Fruit fly (Drosophila melanogaster) whole organism, embryonic: ENCODE results near the gene CG9171.

Experiments
- Asciz ChIP-seq: fragments of 200-800 bp; sonication (Bioruptor generic); optimal IDR thresholded peaks from 2 replicates; lab custom pipeline; 2017; ENCODE audit warnings: missing biosample characterization, mild to moderate bottlenecking, missing genetic modification characterization, missing genetic modification reagents
- Atf3 ChIP-seq: fragments of 200-800 bp; sonication (Bioruptor generic); optimal IDR thresholded peaks from 3 replicates; lab custom pipeline; 2016; ENCODE audit warnings: missing biosample characterization, missing genetic modification characterization
- Blimp-1 ChIP-seq: fragments of 200-800 bp; sonication (Bioruptor generic); optimal IDR thresholded peaks from 3 replicates; lab custom pipeline; 2018; ENCODE audit warnings: missing biosample characterization, missing genetic modification characterization, mild to moderate bottlenecking, moderate library complexity, missing genetic modification reagents
- CG10267 ChIP-seq: fragments of 200-800 bp; sonication (Bioruptor generic); optimal IDR thresholded peaks from 2 replicates; lab custom pipeline; 2018; ENCODE audit warnings: missing biosample characterization, mild to moderate bottlenecking, missing genetic modification characterization, moderate library complexity
- CG10366 ChIP-seq: fragments of 200-800 bp; sonication (Bioruptor generic); IDR thresholded peaks from 2 replicates; pipeline ENCODE4 v1.3.6; 2022; ENCODE audit warnings: missing biosample characterization, missing genetic modification characterization
- CG11696 ChIP-seq: fragments of 200-800 bp; sonication (Bioruptor generic); IDR thresholded peaks from 2 replicates; pipeline ENCODE4 v1.3.6; 2022; ENCODE audit warnings: missing biosample characterization, missing genetic modification characterization
- CG12391 ChIP-seq: fragments of 200-800 bp; sonication (Bioruptor generic); optimal IDR thresholded peaks from 3 replicates; lab custom pipeline; 2018; ENCODE audit warnings: missing biosample characterization, mild to moderate bottlenecking, missing genetic modification characterization, moderate library complexity
- CG14710 ChIP-seq: fragments of 200-800 bp; sonication (Bioruptor generic); optimal IDR thresholded peaks from 3 replicates; lab custom pipeline; 2019; ENCODE audit warnings: missing biosample characterization, mild to moderate bottlenecking, missing genetic modification characterization, moderate library complexity
- CG17361 ChIP-seq: fragments of 200-800 bp; sonication (Bioruptor generic); IDR thresholded peaks from 3 replicates; pipeline ENCODE4 v1.3.6; 2022; ENCODE audit warnings: missing biosample characterization, missing genetic modification characterization
- CG17385 ChIP-seq: fragments of 200-800 bp; sonication (Bioruptor generic); optimal IDR thresholded peaks from 3 replicates; lab custom pipeline; 2018; ENCODE audit warnings: missing biosample characterization, mild to moderate bottlenecking, missing genetic modification characterization
- CG17568 ChIP-seq: fragments of 200-800 bp; sonication (Bioruptor generic); optimal IDR thresholded peaks from 2 replicates; lab custom pipeline; 2018; ENCODE audit warnings: missing biosample characterization, mild to moderate bottlenecking, missing genetic modification characterization, moderate library complexity
- CG17912 ChIP-seq: fragments of 200-800 bp; sonication (Bioruptor generic); optimal IDR thresholded peaks from 2 replicates; lab custom pipeline; 2018; ENCODE audit warnings: missing biosample characterization, mild to moderate bottlenecking, missing genetic modification characterization
- CG18262 ChIP-seq: fragments of 200-800 bp; optimal IDR thresholded peaks from 3 replicates; lab custom pipeline; 2019; ENCODE audit warnings: missing biosample characterization, mild to moderate bottlenecking, missing genetic modification characterization, moderate library complexity
- CG31441 ChIP-seq: fragments of 200-800 bp; sonication (Bioruptor generic); IDR thresholded peaks from 2 replicates; pipeline ENCODE4 v1.3.6; 2022; ENCODE audit warnings: missing biosample characterization, missing genetic modification characterization
- CG32772 ChIP-seq: fragments of 200-800 bp; sonication (Bioruptor generic); IDR thresholded peaks from 2 replicates; pipeline ENCODE4 v1.3.6; 2022; ENCODE audit warnings: missing biosample characterization, missing genetic modification characterization
- CG4424 ChIP-seq: fragments of 200-800 bp; sonication (Bioruptor generic); optimal IDR thresholded peaks from 3 replicates; lab custom pipeline; 2016; ENCODE audit warnings: missing biosample characterization, missing genetic modification characterization
- CG5180 ChIP-seq: fragments of 200-800 bp; sonication (Bioruptor generic); optimal IDR thresholded peaks from 3 replicates; lab custom pipeline; 2017; ENCODE audit warnings: missing biosample characterization, missing genetic modification characterization, mild to moderate bottlenecking, moderate library complexity, missing genetic modification reagents
- CG6254 ChIP-seq: fragments of 200-800 bp; sonication (Bioruptor generic); optimal IDR thresholded peaks from 3 replicates; lab custom pipeline; 2017; ENCODE audit warnings: mild to moderate bottlenecking, missing biosample characterization, missing genetic modification reagents, missing genetic modification characterization
- CG7556 ChIP-seq: fragments of 200-800 bp; sonication (Bioruptor generic); optimal IDR thresholded peaks from 2 replicates; lab custom pipeline; 2017; ENCODE audit warnings: missing biosample characterization, mild to moderate bottlenecking, missing genetic modification characterization
- CG8388 ChIP-seq: fragments of 200-800 bp; sonication (Bioruptor generic); optimal IDR thresholded peaks from 2 replicates; lab custom pipeline; 2019; ENCODE audit warnings: missing biosample characterization, mild to moderate bottlenecking, missing genetic modification characterization, moderate library complexity
- Dip2 ChIP-seq: fragments of 200-800 bp; sonication (Bioruptor generic); IDR thresholded peaks from 2 replicates; pipeline ENCODE4 v1.3.6; 2022; ENCODE audit warnings: missing biosample characterization, missing genetic modification characterization
- E2f1 ChIP-seq: fragments of 200-800 bp; sonication (Bioruptor generic); IDR thresholded peaks from 2 replicates; pipeline ENCODE4 v1.3.6; 2022; ENCODE audit warnings: missing biosample characterization, missing genetic modification characterization
- Ets65A ChIP-seq: fragments of 200-800 bp; sonication (Bioruptor generic); peaks from one replicate; lab custom pipeline; 2016; ENCODE audit warnings: missing biosample characterization, missing genetic modification characterization
- Fer3 ChIP-seq: fragments of 200-800 bp; sonication (Bioruptor generic); optimal IDR thresholded peaks from 2 replicates; lab custom pipeline; 2018; ENCODE audit warnings: missing biosample characterization, mild to moderate bottlenecking, missing genetic modification characterization, moderate library complexity
- Hr51 ChIP-seq, 2 experiments: fragments of 200-800 bp; sonication (Bioruptor generic); optimal IDR thresholded peaks; 2 replicates in 1 of 2; 3 replicates in 1 of 2; lab custom pipeline; 2016 to 2018; ENCODE audit warnings: missing biosample characterization in 2 of 2, missing genetic modification characterization in 2 of 2, mild to moderate bottlenecking in 1 of 2, moderate library complexity in 1 of 2
- MTF-1 ChIP-seq: fragments of 200-800 bp; sonication (Bioruptor generic); optimal IDR thresholded peaks from 2 replicates; lab custom pipeline; 2018; ENCODE audit warnings: missing biosample characterization, mild to moderate bottlenecking, missing genetic modification characterization, borderline replicate concordance
- NC2α ChIP-seq: fragments of 200-800 bp; sonication (Bioruptor generic); optimal IDR thresholded peaks from 2 replicates; lab custom pipeline; 2016; ENCODE audit warnings: missing biosample characterization, missing genetic modification characterization
- Neu2 ChIP-seq: fragments of 200-800 bp; sonication (Bioruptor generic); optimal IDR thresholded peaks from 3 replicates; lab custom pipeline; 2016; ENCODE audit warnings: missing biosample characterization, missing genetic modification characterization, borderline replicate concordance
- Oaz ChIP-seq: fragments of 200-800 bp; sonication (Bioruptor generic); IDR thresholded peaks from 2 replicates; pipeline ENCODE4 v1.3.6; 2022; ENCODE audit warnings: missing biosample characterization, missing genetic modification characterization
- PHDP ChIP-seq: fragments of 200-800 bp; sonication (Bioruptor generic); optimal IDR thresholded peaks from 3 replicates; lab custom pipeline; 2018; ENCODE audit warnings: missing biosample characterization, mild to moderate bottlenecking, missing genetic modification characterization, moderate library complexity
- Sox100B ChIP-seq: fragments of 200-800 bp; sonication (Bioruptor generic); optimal IDR thresholded peaks from 3 replicates; lab custom pipeline; 2018; ENCODE audit warnings: missing biosample characterization, mild to moderate bottlenecking, missing genetic modification characterization
- Xrp1 ChIP-seq: fragments of 200-800 bp; sonication (Bioruptor generic); IDR thresholded peaks from 2 replicates; pipeline ENCODE4 v1.3.6; 2022; ENCODE audit warnings: missing biosample characterization, missing genetic modification characterization
- cad ChIP-seq: fragments of >200 bp; optimal IDR thresholded peaks from 2 replicates; lab custom pipeline; 2017; ENCODE audit warnings: missing biosample characterization, missing genetic modification characterization
- chm ChIP-seq: fragments of 200-800 bp; sonication (Bioruptor generic); IDR thresholded peaks from 2 replicates; pipeline ENCODE4 v1.3.6; 2022; ENCODE audit warnings: missing biosample characterization, missing genetic modification characterization
- chn ChIP-seq: fragments of 200-800 bp; sonication (Bioruptor generic); optimal IDR thresholded peaks from 2 replicates; lab custom pipeline; 2016; ENCODE audit warnings: missing biosample characterization, missing genetic modification characterization
- dmrt99B ChIP-seq: fragments of 200-800 bp; sonication (Bioruptor generic); optimal IDR thresholded peaks from 2 replicates; lab custom pipeline; 2018; ENCODE audit warnings: missing biosample characterization, mild to moderate bottlenecking, missing genetic modification characterization, moderate library complexity
- fd102C ChIP-seq: fragments of 200-800 bp; sonication (Bioruptor generic); optimal IDR thresholded peaks from 2 replicates; lab custom pipeline; 2018; ENCODE audit warnings: missing biosample characterization, mild to moderate bottlenecking, missing genetic modification characterization, moderate library complexity
- fd96Cb ChIP-seq: fragments of 200-800 bp; sonication (Bioruptor generic); optimal IDR thresholded peaks from 2 replicates; lab custom pipeline; 2018; ENCODE audit warnings: missing biosample characterization, mild to moderate bottlenecking, missing genetic modification characterization, moderate library complexity
- hb ChIP-seq: fragments of 200-800 bp; sonication (Bioruptor generic); IDR thresholded peaks from 3 replicates; pipeline ENCODE4 v1.3.6; 2022; ENCODE audit warnings: missing biosample characterization, missing genetic modification characterization; ENCODE audit not compliant: partially characterized antibody
- her ChIP-seq: fragments of 200-800 bp; sonication (Bioruptor generic); optimal IDR thresholded peaks from 2 replicates; lab custom pipeline; 2016; ENCODE audit warnings: missing biosample characterization, missing genetic modification characterization
- ind ChIP-seq: fragments of 200-800 bp; sonication (Bioruptor generic); optimal IDR thresholded peaks from 3 replicates; lab custom pipeline; 2016; ENCODE audit warnings: missing biosample characterization, missing genetic modification characterization
- lab ChIP-seq: fragments of 200-800 bp; sonication (Bioruptor generic); optimal IDR thresholded peaks from 3 replicates; lab custom pipeline; 2017; ENCODE audit warnings: missing biosample characterization, missing genetic modification characterization, mild to moderate bottlenecking, moderate library complexity, missing genetic modification reagents
- lilli ChIP-seq: fragments of 200-800 bp; sonication (Bioruptor generic); optimal IDR thresholded peaks from 3 replicates; lab custom pipeline; 2016; ENCODE audit warnings: missing biosample characterization, missing genetic modification characterization
- nmo ChIP-seq: fragments of 200-800 bp; sonication (Bioruptor generic); optimal IDR thresholded peaks from 2 replicates; lab custom pipeline; 2018; ENCODE audit warnings: missing biosample characterization, mild to moderate bottlenecking, missing genetic modification characterization, moderate library complexity
- phol ChIP-seq: fragments of 200-800 bp; sonication (Bioruptor generic); optimal IDR thresholded peaks from 3 replicates; lab custom pipeline; 2018; ENCODE audit warnings: missing biosample characterization, mild to moderate bottlenecking, missing genetic modification characterization, moderate library complexity
- repo ChIP-seq: fragments of 200-800 bp; sonication (Bioruptor generic); optimal IDR thresholded peaks from 2 replicates; lab custom pipeline; 2016; ENCODE audit warnings: missing biosample characterization, missing genetic modification characterization
- sens ChIP-seq: fragments of 200-800 bp; sonication (Bioruptor generic); peaks from one replicate; lab custom pipeline; 2016; ENCODE audit warnings: missing biosample characterization, missing genetic modification characterization
- sisA ChIP-seq: fragments of 200-800 bp; sonication (Bioruptor generic); IDR thresholded peaks from 2 replicates; pipeline ENCODE4 v1.3.6; 2022; ENCODE audit warnings: missing biosample characterization, missing genetic modification characterization
- tna ChIP-seq: fragments of 200-800 bp; sonication (Bioruptor generic); IDR thresholded peaks from 2 replicates; pipeline ENCODE4 v1.3.6; 2022; ENCODE audit warnings: missing biosample characterization, missing genetic modification characterization; ENCODE audit not compliant: partially characterized antibody
- vvl ChIP-seq: fragments of 200-800 bp; sonication (Bioruptor generic); IDR thresholded peaks from 2 replicates; pipeline ENCODE4 v1.3.6; 2022; ENCODE audit warnings: missing biosample characterization, missing genetic modification characterization
- z ChIP-seq: fragments of 200-800 bp; sonication (Bioruptor generic); IDR thresholded peaks from 3 replicates; pipeline ENCODE4 v1.3.6; 2022; ENCODE audit warnings: missing biosample characterization, missing genetic modification characterization

Gene CG9171

DNA sequence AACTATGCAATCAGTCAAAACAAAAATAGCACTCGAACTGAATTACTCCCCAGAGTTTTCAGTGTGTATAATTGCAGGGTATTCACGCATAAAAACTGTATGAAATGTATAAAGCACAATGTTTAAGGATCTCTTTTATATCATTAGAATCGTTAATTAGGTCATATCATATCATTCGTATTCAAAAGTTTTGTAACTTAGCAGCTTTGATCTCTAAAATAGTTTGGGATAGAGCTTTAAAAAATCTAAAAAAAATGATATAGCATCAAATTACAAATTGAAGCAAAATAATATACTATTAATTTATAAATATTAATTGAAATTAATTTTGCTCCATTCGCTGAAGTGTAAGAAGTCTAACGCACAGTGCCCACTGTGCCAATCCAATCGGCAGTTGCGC lies 69.6 kb downstream of the CG9171 start:
- no peak for TF ChIP-seq CG5180
- no peak for TF ChIP-seq chm (GFP tag; lab: Robert Waterston, UW)
- TF ChIP-seq Atf3 (GFP tag; lab: Kevin White, UChicago): no peak
- TF ChIP-seq hb (GFP tag; lab: Robert Waterston, UW): no peak
- TF ChIP-seq phol (tag; lab: Kevin White, UChicago): peak; percentile 33
- no peak for TF ChIP-seq CG11696 (GFP tag; lab: Robert Waterston, UW)
- peak; percentile 31 for TF ChIP-seq dmrt99B (tag; lab: Kevin White, UChicago)
- TF ChIP-seq Dip2 (GFP tag; lab: Robert Waterston, UW): no peak
- TF ChIP-seq sisA: no peak
- no peak for TF ChIP-seq PHDP (tag; lab: Kevin White, UChicago)
- no peak for TF ChIP-seq CG32772 (GFP tag; lab: Robert Waterston, UW)
- no peak for TF ChIP-seq vvl (GFP tag; lab: Robert Waterston, UW)
- TF ChIP-seq CG17361 (GFP tag; lab: Robert Waterston, UW): peak; percentile 71
- TF ChIP-seq E2f1 (GFP tag; lab: Robert Waterston, UW): no peak
- TF ChIP-seq CG17568 (GFP tag; lab: Kevin White, UChicago): no peak
- TF ChIP-seq Oaz: no peak
- TF ChIP-seq repo (GFP tag; lab: Kevin White, UChicago): no peak
- TF ChIP-seq lilli: no peak
- TF ChIP-seq ind (GFP tag; lab: Kevin White, UChicago): peak; percentile 16
- peak; percentile 23 for TF ChIP-seq CG8388
- no peak for TF ChIP-seq CG10267
- TF ChIP-seq her (GFP tag; lab: Kevin White, UChicago): no peak
- TF ChIP-seq CG7556 (GFP tag; lab: Kevin White, UChicago): no peak
- TF ChIP-seq nmo (GFP tag; lab: Kevin White, UChicago): peak; percentile 3
- TF ChIP-seq cad: no peak
- TF ChIP-seq CG18262: peak; percentile 64
- no peak for TF ChIP-seq Fer3
- no peak for TF ChIP-seq CG17912 (GFP tag; lab: Kevin White, UChicago)
- TF ChIP-seq Xrp1: peak; percentile 8; the same call in 1 of the 2 replicates
- TF ChIP-seq CG12391 (tag; lab: Kevin White, UChicago): no peak
- TF ChIP-seq chn (GFP tag; lab: Kevin White, UChicago): no peak
- TF ChIP-seq fd102C (GFP tag; lab: Kevin White, UChicago): no peak
- no peak for TF ChIP-seq Asciz (GFP tag; lab: Kevin White, UChicago)
- TF ChIP-seq Ets65A (GFP tag; lab: Kevin White, UChicago): peak; percentile 6
- TF ChIP-seq Sox100B (GFP tag; lab: Kevin White, UChicago): peak; percentile 34
- no peak for TF ChIP-seq Hr51 (GFP tag; optimal IDR thresholded peaks at IDR 0.05; lab: Kevin White, UChicago)
- TF ChIP-seq CG17385 (GFP tag; lab: Kevin White, UChicago): no peak
- TF ChIP-seq CG4424: peak; percentile 16
- no peak for TF ChIP-seq MTF-1 (GFP tag; lab: Kevin White, UChicago)
- TF ChIP-seq z (GFP tag; lab: Robert Waterston, UW): no peak
- no peak for TF ChIP-seq Neu2 (GFP tag; lab: Kevin White, UChicago)
- no peak for TF ChIP-seq CG10366 (GFP tag; lab: Robert Waterston, UW)
- no peak for TF ChIP-seq CG6254 (GFP tag; lab: Kevin White, UChicago)
- TF ChIP-seq lab: no peak
- TF ChIP-seq fd96Cb (tag; lab: Kevin White, UChicago): peak; percentile 13
- TF ChIP-seq Blimp-1 (GFP tag; lab: Kevin White, UChicago): peak; percentile 38
- TF ChIP-seq sens (GFP tag; lab: Kevin White, UChicago): peak; percentile 62
- TF ChIP-seq CG31441 (GFP tag; lab: Robert Waterston, UW): peak; percentile 55; the same call in 1 of the 2 replicates
- no peak for TF ChIP-seq NC2α (GFP tag; lab: Kevin White, UChicago)
- TF ChIP-seq tna: no peak
- peak; percentile 21 for TF ChIP-seq CG14710 (tag; lab: Kevin White, UChicago)
